Worm (Caenorhabditis elegans): Measurements from ENCODE around the gene K01G12.3.

K01G12.3 gene

DNA sequence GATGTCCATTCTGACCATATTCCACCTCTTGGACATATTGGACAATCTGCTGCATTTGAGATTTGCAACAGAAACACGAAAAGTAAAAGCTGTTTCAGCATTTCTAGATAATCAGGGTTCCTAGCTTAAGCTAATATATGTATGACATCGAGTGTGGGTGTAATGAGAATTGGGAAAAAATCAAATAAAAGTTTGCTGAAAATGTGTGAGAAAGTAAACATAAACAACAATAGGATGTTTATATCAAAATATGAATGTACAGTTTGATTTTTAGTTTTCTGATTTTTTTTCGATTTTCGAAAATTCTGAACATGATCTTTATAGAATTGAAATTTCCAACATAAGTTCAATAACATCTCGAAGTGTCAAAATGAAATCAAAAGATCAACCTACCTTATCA is 37.5 kb downstream of the K01G12.3 start, which contains the start of gene F02H6.6:
TSS of gene F02H6.6 (minus strand) at position 101 of the 400 bp plus-strand sequence.
- no peak for TF ChIP-seq lin-15B (tag; optimal IDR thresholded peaks at IDR 0.05)
- no peak for TF ChIP-seq dpl-1 (GFP tag; optimal IDR thresholded peaks at IDR 0.05)
- TF ChIP-seq nhr-77 (tag; optimal IDR thresholded peaks at IDR 0.05) = no peak
- no peak for TF ChIP-seq hmg-1.1 (GFP tag; IDR thresholded peaks at IDR 0.05)
- no peak for TF ChIP-seq nhr-11 (tag; optimal IDR thresholded peaks at IDR 0.05)
- no peak for TF ChIP-seq nhr-42 (GFP tag; IDR thresholded peaks at IDR 0.05)
- no peak for TF ChIP-seq mdt-29 (GFP tag; IDR thresholded peaks at IDR 0.05)
- TF ChIP-seq F49E8.2 (tag; optimal IDR thresholded peaks at IDR 0.05; ENCODE audit: borderline replicate concordance) = no peak
- no peak for TF ChIP-seq set-16 (GFP tag; IDR thresholded peaks at IDR 0.05)
- TF ChIP-seq ama-1 (optimal IDR thresholded peaks at IDR 0.05) = no peak
- no peak for TF ChIP-seq nhr-76 (tag; optimal IDR thresholded peaks at IDR 0.05)
- no peak for TF ChIP-seq rbr-2 (tag; optimal IDR thresholded peaks at IDR 0.05)
- no peak for TF ChIP-seq aly-2 (tag; optimal IDR thresholded peaks at IDR 0.05)
- TF ChIP-seq lim-7 (GFP tag; IDR thresholded peaks at IDR 0.05) = no peak
- no peak for TF ChIP-seq mdl-1 (tag; optimal IDR thresholded peaks at IDR 0.05)
- TF ChIP-seq vab-7 (GFP tag; IDR thresholded peaks at IDR 0.05) = no peak
- no peak for TF ChIP-seq D1046.2 (GFP tag; IDR thresholded peaks at IDR 0.05)
- no peak for TF ChIP-seq nhr-102 (tag; optimal IDR thresholded peaks at IDR 0.05)
- no peak for TF ChIP-seq zip-2 (tag; optimal IDR thresholded peaks at IDR 0.05)
- TF ChIP-seq lin-1 (GFP tag; IDR thresholded peaks at IDR 0.05) = no peak

ce11 chrIV:14238976-14239375 is 45.7 kb downstream of the K01G12.3 start, which contains the start of gene Y64G10A.1:
Gene Y64G10A.1 (minus strand): TSS chrIV:14239076.
- no peak for TF ChIP-seq Y105C5A.15 (GFP tag; IDR thresholded peaks at IDR 0.05)
- TF ChIP-seq hif-1 (tag; optimal IDR thresholded peaks at IDR 0.05) = no peak
- TF ChIP-seq saeg-2 (GFP tag; IDR thresholded peaks at IDR 0.05) = no peak
- no peak for TF ChIP-seq spr-3 (GFP tag; optimal IDR thresholded peaks at IDR 0.05)

- TF ChIP-seq snpc-1.2 (GFP tag; IDR thresholded peaks at IDR 0.05) = peak; percentile 86
Observed at ce11 chrIV:14240173-14240572, 46.9 kb downstream of the K01G12.3 start.

DNA sequence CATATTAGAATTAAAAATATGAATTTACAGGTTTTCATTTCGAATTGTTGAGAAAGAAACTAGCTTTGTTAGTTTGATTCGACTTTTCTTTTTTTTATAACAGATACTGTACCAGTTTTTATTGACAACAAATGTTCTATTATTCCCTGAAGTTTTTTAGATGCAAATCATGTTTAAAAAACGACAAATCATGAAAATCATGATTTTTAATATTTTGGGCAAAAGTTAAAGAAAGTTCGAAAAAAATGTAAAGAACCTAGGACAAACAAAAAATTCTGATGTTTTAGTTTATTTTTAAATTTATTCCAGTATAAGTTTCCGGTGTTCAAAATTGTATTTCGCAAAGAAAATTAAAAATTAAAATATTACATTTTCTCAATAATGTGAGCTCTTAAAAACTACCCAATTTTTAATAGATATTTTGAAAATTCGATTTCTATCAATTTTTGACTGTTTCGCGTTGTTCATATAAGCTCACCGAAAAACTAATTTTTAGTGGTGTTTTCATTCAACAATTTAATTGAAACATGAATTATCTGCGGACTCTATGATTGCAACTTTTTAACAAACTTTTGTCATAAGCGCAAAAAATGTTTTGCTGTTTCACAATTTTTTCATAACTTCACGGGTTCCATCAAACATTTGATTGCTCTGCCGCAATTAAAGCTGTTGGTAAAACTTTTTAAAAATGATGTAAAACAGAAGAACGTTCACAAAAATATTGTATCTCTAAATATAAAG is 48.3 kb downstream of the K01G12.3 start, which contains the start of gene Y64G10A.10:
TSS of gene Y64G10A.10 (minus strand) at position 51 of the 741 bp plus-strand sequence.
- TF ChIP-seq pha-4 (GFP tag; IDR thresholded peaks at IDR 0.05) (no peak), pha-4 (tag; optimal IDR thresholded peaks at IDR 0.05) (no peak), snpc-1.2 (GFP tag; IDR thresholded peaks at IDR 0.05) (peak; percentile 73), nhr-10 (tag; optimal IDR thresholded peaks at IDR 0.05) (no peak)

DNA sequence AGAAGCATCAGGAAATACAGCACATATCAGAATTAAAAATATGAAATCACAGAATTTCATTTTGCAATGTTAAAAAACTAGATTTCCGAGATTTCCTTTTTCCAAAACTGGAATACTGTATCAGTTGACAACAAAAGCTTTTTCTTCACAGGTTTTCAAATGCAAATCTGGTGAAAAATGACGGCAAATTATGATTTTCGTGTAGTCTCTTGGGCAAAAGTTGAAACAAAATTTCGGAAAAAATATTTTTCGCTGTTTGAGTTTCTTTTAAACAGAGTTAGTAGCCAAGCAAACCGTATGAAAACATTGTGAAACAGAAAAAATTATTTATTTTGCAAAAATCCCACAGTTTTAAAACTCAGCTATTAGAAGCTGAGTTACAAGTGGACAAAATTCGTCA is 51.1 kb downstream of the K01G12.3 start, which contains the start of gene Y64G10A.2:
TSS of gene Y64G10A.2 (minus strand) at position 101 of the 400 bp plus-strand sequence.
- TF ChIP-seq Y5F2A.4 (GFP tag; optimal IDR thresholded peaks at IDR 0.05) (no peak), arid-1 (GFP tag; conservative IDR thresholded peaks at IDR 0.05) (no peak), snpc-1.2 (GFP tag; IDR thresholded peaks at IDR 0.05) (peak; percentile 35; the same call in 1 of the 2 replicates)
